Worm (Caenorhabditis elegans): Measurements from ENCODE around the gene srw-19.

ce11 chrV:15230243-15230642, 50.9 kb downstream of the srw-19 start, which contains the start of gene srw-15:
- TF ChIP-seq unc-62 (GFP tag; optimal IDR thresholded peaks at IDR 0.05) (no peak), snpc-4 (tag; optimal IDR thresholded peaks at IDR 0.05) (no peak), nhr-76 (tag; optimal IDR thresholded peaks at IDR 0.05) (no peak)

Measured in whole organism, L1 larva.